Fruit fly (Drosophila melanogaster) whole organism, embryonic: ENCODE results near the gene CG6409.

Experiments
- CG10321 ChIP-seq: fragments of 200-800 bp; sonication (Bioruptor generic); IDR thresholded peaks from 2 replicates; pipeline ENCODE4 v1.3.6; 2022; ENCODE audit warnings: missing biosample characterization, missing genetic modification characterization
- CG11504 ChIP-seq: fragments of 200-800 bp; sonication (Bioruptor generic); optimal IDR thresholded peaks from 3 replicates; lab custom pipeline; 2019; ENCODE audit warnings: missing biosample characterization, mild to moderate bottlenecking, missing genetic modification characterization, moderate library complexity
- CG12071 ChIP-seq: fragments of 200-800 bp; sonication (Bioruptor generic); optimal IDR thresholded peaks from 3 replicates; lab custom pipeline; 2018; ENCODE audit warnings: missing biosample characterization, mild to moderate bottlenecking, missing genetic modification characterization
- CG12236 ChIP-seq: fragments of 200-800 bp; sonication (Bioruptor generic); optimal IDR thresholded peaks from 2 replicates; lab custom pipeline; 2016; ENCODE audit warnings: missing biosample characterization, missing genetic modification characterization
- CG1233 ChIP-seq: fragments of 200-800 bp; sonication (Bioruptor generic); optimal IDR thresholded peaks from 4 replicates; lab custom pipeline; 2018; ENCODE audit warnings: missing biosample characterization, mild to moderate bottlenecking, missing genetic modification characterization
- CG12942 ChIP-seq: fragments of 200-800 bp; sonication (Bioruptor generic); optimal IDR thresholded peaks from 3 replicates; lab custom pipeline; 2016; ENCODE audit warnings: missing biosample characterization, missing genetic modification characterization
- CG13775 ChIP-seq: fragments of 200-800 bp; sonication (Bioruptor generic); optimal IDR thresholded peaks from 3 replicates; lab custom pipeline; 2017; ENCODE audit warnings: missing biosample characterization, mild to moderate bottlenecking, missing genetic modification characterization
- CG14710 ChIP-seq: fragments of 200-800 bp; sonication (Bioruptor generic); optimal IDR thresholded peaks from 3 replicates; lab custom pipeline; 2019; ENCODE audit warnings: missing biosample characterization, mild to moderate bottlenecking, missing genetic modification characterization, moderate library complexity
- CG1529 ChIP-seq: fragments of 200-800 bp; sonication (Bioruptor generic); optimal IDR thresholded peaks from 3 replicates; lab custom pipeline; 2018; ENCODE audit warnings: missing biosample characterization, missing genetic modification characterization
- CG1602 ChIP-seq: fragments of 200-800 bp; sonication (Bioruptor generic); optimal IDR thresholded peaks from 3 replicates; lab custom pipeline; 2016; ENCODE audit warnings: missing biosample characterization, missing genetic modification characterization
- CG17186 ChIP-seq: fragments of 200-800 bp; sonication (Bioruptor generic); optimal IDR thresholded peaks from 3 replicates; lab custom pipeline; 2017; ENCODE audit warnings: missing biosample characterization, missing genetic modification reagents, missing genetic modification characterization
- CG17385 ChIP-seq: fragments of 200-800 bp; sonication (Bioruptor generic); optimal IDR thresholded peaks from 3 replicates; lab custom pipeline; 2018; ENCODE audit warnings: missing biosample characterization, mild to moderate bottlenecking, missing genetic modification characterization
- CG17568 ChIP-seq: fragments of 200-800 bp; sonication (Bioruptor generic); optimal IDR thresholded peaks from 2 replicates; lab custom pipeline; 2018; ENCODE audit warnings: missing biosample characterization, mild to moderate bottlenecking, missing genetic modification characterization, moderate library complexity
- CG2202 ChIP-seq: fragments of 200-800 bp; sonication (Bioruptor generic); optimal IDR thresholded peaks from 2 replicates; lab custom pipeline; 2018; ENCODE audit warnings: missing biosample characterization, mild to moderate bottlenecking, missing genetic modification characterization
- CG3407 ChIP-seq: fragments of 200-800 bp; sonication (Bioruptor generic); optimal IDR thresholded peaks from 2 replicates; lab custom pipeline; 2018; ENCODE audit warnings: missing biosample characterization, mild to moderate bottlenecking, missing genetic modification characterization
- CG34376 ChIP-seq: fragments of 200-800 bp; sonication (Bioruptor generic); optimal IDR thresholded peaks from 2 replicates; lab custom pipeline; 2018; ENCODE audit warnings: missing biosample characterization, mild to moderate bottlenecking, missing genetic modification characterization
- CG4282 ChIP-seq: fragments of 200-800 bp; sonication (Bioruptor generic); optimal IDR thresholded peaks from 2 replicates; lab custom pipeline; 2016; ENCODE audit warnings: missing biosample characterization, missing genetic modification characterization
- CG4617 ChIP-seq: fragments of 200-800 bp; sonication (Bioruptor generic); optimal IDR thresholded peaks from 3 replicates; lab custom pipeline; 2016; ENCODE audit warnings: missing biosample characterization, missing genetic modification characterization, borderline replicate concordance
- CG8290 ChIP-seq, 3 experiments: fragments of 200-800 bp; sonication (Bioruptor generic); optimal IDR thresholded peaks; 2 replicates each; lab custom pipeline; 2016 to 2019; ENCODE audit warnings: missing biosample characterization in 3 of 3, missing genetic modification characterization in 3 of 3, mild to moderate bottlenecking in 2 of 3, moderate library complexity in 1 of 3
- CG9727 ChIP-seq: fragments of 200-800 bp; sonication (Bioruptor generic); optimal IDR thresholded peaks from 3 replicates; lab custom pipeline; 2017; ENCODE audit warnings: missing biosample characterization, mild to moderate bottlenecking, missing genetic modification characterization
- Dad ChIP-seq: fragments of 200-800 bp; sonication (Bioruptor generic); optimal IDR thresholded peaks from 3 replicates; lab custom pipeline; 2016; ENCODE audit warnings: missing biosample characterization, missing genetic modification characterization
- HHEX ChIP-seq: fragments of 200-800 bp; sonication (Bioruptor generic); optimal IDR thresholded peaks from 3 replicates; lab custom pipeline; 2017; ENCODE audit warnings: missing biosample characterization, mild to moderate bottlenecking, missing genetic modification characterization, missing genetic modification reagents
- Jarid2 ChIP-seq: fragments of 200-800 bp; sonication (Bioruptor generic); optimal IDR thresholded peaks from 3 replicates; lab custom pipeline; 2017; ENCODE audit warnings: mild to moderate bottlenecking, missing biosample characterization, missing genetic modification reagents, missing genetic modification characterization
- Kr ChIP-seq: fragments of 200-800 bp; sonication (Bioruptor generic); optimal IDR thresholded peaks from 2 replicates; lab custom pipeline; 2017; ENCODE audit warnings: missing biosample characterization, mild to moderate bottlenecking, missing genetic modification characterization
- Lhr ChIP-seq: fragments of 200-800 bp; sonication (Bioruptor generic); optimal IDR thresholded peaks from 3 replicates; lab custom pipeline; 2017; ENCODE audit warnings: mild to moderate bottlenecking, missing biosample characterization, missing genetic modification reagents, missing genetic modification characterization
- Ssrp ChIP-seq: fragments of 200-800 bp; sonication (Bioruptor generic); optimal IDR thresholded peaks from 2 replicates; lab custom pipeline; 2018; ENCODE audit warnings: missing biosample characterization, mild to moderate bottlenecking, missing genetic modification characterization, moderate library complexity
- bab2 ChIP-seq: fragments of 200-800 bp; sonication (Bioruptor generic); optimal IDR thresholded peaks from 2 replicates; lab custom pipeline; 2016; ENCODE audit warnings: missing biosample characterization, missing genetic modification characterization
- chm ChIP-seq: fragments of 200-800 bp; sonication (Bioruptor generic); IDR thresholded peaks from 2 replicates; pipeline ENCODE4 v1.3.6; 2022; ENCODE audit warnings: missing biosample characterization, missing genetic modification characterization
- fd64A ChIP-seq: fragments of 200-800 bp; sonication (Bioruptor generic); optimal IDR thresholded peaks from 3 replicates; lab custom pipeline; 2018; ENCODE audit warnings: missing biosample characterization, mild to moderate bottlenecking, missing genetic modification characterization
- gem ChIP-seq: fragments of 200-800 bp; sonication (Bioruptor generic); optimal IDR thresholded peaks from 2 replicates; lab custom pipeline; 2019; ENCODE audit warnings: missing biosample characterization, mild to moderate bottlenecking, missing genetic modification characterization, moderate library complexity
- grn ChIP-seq: fragments of 200-800 bp; sonication (Bioruptor generic); optimal IDR thresholded peaks from 3 replicates; lab custom pipeline; 2017; ENCODE audit warnings: missing biosample characterization, missing genetic modification characterization
- insv ChIP-seq, 2 experiments: fragments of 200-800 bp; sonication (Bioruptor generic); optimal IDR thresholded peaks; 3 replicates each; lab custom pipeline; 2016 to 2018; ENCODE audit warnings: missing biosample characterization in 2 of 2, missing genetic modification characterization in 2 of 2
- kni ChIP-seq: fragments of 200-800 bp; sonication (Bioruptor generic); optimal IDR thresholded peaks from 3 replicates; lab custom pipeline; 2017; ENCODE audit warnings: mild to moderate bottlenecking, missing biosample characterization, missing genetic modification reagents, missing genetic modification characterization
- lola ChIP-seq, 3 experiments: fragments of >200 bp in 2 of 3; fragments of 200-800 bp in 1 of 3; sonication (Bioruptor generic) in 1 of 3; optimal IDR thresholded peaks; 2 replicates each; lab custom pipeline; 2017 to 2019; ENCODE audit warnings: missing biosample characterization in 3 of 3, missing genetic modification characterization in 3 of 3, mild to moderate bottlenecking in 1 of 3, moderate library complexity in 1 of 3
- nerfin-1 ChIP-seq: fragments of 200-800 bp; sonication (Bioruptor generic); optimal IDR thresholded peaks from 3 replicates; lab custom pipeline; 2019; ENCODE audit warnings: missing biosample characterization, mild to moderate bottlenecking, missing genetic modification characterization, moderate library complexity
- nmo ChIP-seq: fragments of 200-800 bp; sonication (Bioruptor generic); optimal IDR thresholded peaks from 2 replicates; lab custom pipeline; 2018; ENCODE audit warnings: missing biosample characterization, mild to moderate bottlenecking, missing genetic modification characterization, moderate library complexity
- org-1 ChIP-seq: fragments of 200-800 bp; sonication (Bioruptor generic); optimal IDR thresholded peaks from 2 replicates; lab custom pipeline; 2017; ENCODE audit warnings: missing biosample characterization, missing genetic modification characterization
- sens-2 ChIP-seq: fragments of 200-800 bp; sonication (Bioruptor generic); IDR thresholded peaks from 2 replicates; pipeline ENCODE4 v1.3.6; 2022; ENCODE audit warnings: missing biosample characterization, missing genetic modification characterization
- sna ChIP-seq: fragments of 200-800 bp; sonication (Bioruptor generic); IDR thresholded peaks from 2 replicates; pipeline ENCODE4 v1.3.6; 2022; ENCODE audit warnings: missing biosample characterization, missing genetic modification characterization; ENCODE audit not compliant: partially characterized antibody
- sob ChIP-seq: fragments of 200-800 bp; sonication (Bioruptor generic); IDR thresholded peaks from 2 replicates; pipeline ENCODE4 v1.3.6; 2022; ENCODE audit warnings: missing biosample characterization, missing genetic modification characterization
- stwl ChIP-seq: fragments of 200-800 bp; sonication (Bioruptor generic); optimal IDR thresholded peaks from 3 replicates; lab custom pipeline; 2018; ENCODE audit warnings: missing biosample characterization, mild to moderate bottlenecking, missing genetic modification characterization, moderate library complexity
- twi ChIP-seq: fragments of 200-800 bp; optimal IDR thresholded peaks from 2 replicates; lab custom pipeline; 2019; ENCODE audit warnings: missing biosample characterization, mild to moderate bottlenecking, missing genetic modification characterization, moderate library complexity

Gene CG6409

DNA sequence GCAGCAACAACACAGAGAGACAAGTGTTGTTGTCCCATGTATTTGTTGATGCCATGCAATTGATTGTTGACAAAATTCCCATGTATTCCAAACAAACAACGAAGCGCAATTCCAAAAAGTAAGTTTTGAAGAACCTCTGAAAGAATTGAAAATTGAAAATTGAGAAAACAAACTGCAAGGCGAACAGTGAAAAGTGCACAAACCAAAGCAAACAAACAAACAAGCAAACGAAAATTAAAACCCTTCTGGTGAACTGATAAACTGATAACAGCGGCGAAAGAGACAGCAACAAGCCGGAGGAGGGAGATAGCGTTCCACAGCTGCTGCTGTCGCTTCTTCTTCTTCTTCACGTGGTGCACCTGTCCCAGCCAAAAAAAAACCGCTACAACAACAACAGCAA, 23.6 kb downstream of the CG6409 start (continued):
- TF ChIP-seq CG8290 (GFP tag; optimal IDR thresholded peaks at IDR 0.05; lab: Kevin White, UChicago) (peak; percentile 3), CG8290 (tag; optimal IDR thresholded peaks at IDR 0.05; lab: Kevin White, UChicago) (no peak), CG1529 (peak; percentile 48), CG14710 (tag; lab: Kevin White, UChicago) (peak; percentile 35), CG1602 (GFP tag; lab: Kevin White, UChicago) (peak; percentile 15), bab2 (peak; percentile 43), gem (peak; percentile 24), org-1 (GFP tag; lab: Kevin White, UChicago) (no peak), twi (tag; lab: Kevin White, UChicago) (peak; percentile 2), sens-2 (GFP tag; lab: Robert Waterston, UW) (no peak), Kr (GFP tag; lab: Kevin White, UChicago) (peak; percentile 90), CG10321 (peak; percentile 24; the same call in 1 of the 2 replicates), CG17186 (peak; percentile 21), Jarid2 (GFP tag; lab: Kevin White, UChicago) (peak; percentile 54), CG13775 (GFP tag; lab: Kevin White, UChicago) (no peak), CG12071 (no peak), lola (GFP tag; optimal IDR thresholded peaks at IDR 0.05; lab: Kevin White, UChicago) (peak in 1 of 3 experiments; percentile 38), nmo (no peak), sna (GFP tag; lab: Robert Waterston, UW) (no peak), CG9727 (GFP tag; lab: Kevin White, UChicago) (peak; percentile 38), stwl (peak; percentile 9), CG4617 (GFP tag; lab: Kevin White, UChicago) (no peak), kni (GFP tag; lab: Kevin White, UChicago) (peak; percentile 48), CG12236 (GFP tag; lab: Kevin White, UChicago) (peak; percentile 57), fd64A (GFP tag; lab: Kevin White, UChicago) (peak; percentile 31), nerfin-1 (peak; percentile 48), HHEX (GFP tag; lab: Kevin White, UChicago) (peak; percentile 15), CG1233 (GFP tag; lab: Kevin White, UChicago) (peak; percentile 36), sob (GFP tag; lab: Robert Waterston, UW) (no peak), Dad (GFP tag; lab: Kevin White, UChicago) (peak; percentile 31), CG11504 (tag; lab: Kevin White, UChicago) (peak; percentile 5), CG2202 (peak; percentile 31), grn (peak; percentile 39), CG17568 (peak; percentile 45), CG3407 (peak; percentile 32), Ssrp (peak; percentile 5), Lhr (GFP tag; lab: Kevin White, UChicago) (no peak), CG17385 (GFP tag; lab: Kevin White, UChicago) (peak; percentile 83), insv (GFP tag; optimal IDR thresholded peaks at IDR 0.05; lab: Kevin White, UChicago) (no peak), CG34376 (no peak), chm (GFP tag; lab: Robert Waterston, UW) (peak; percentile 74), CG12942 (no peak), CG4282 (GFP tag; lab: Kevin White, UChicago) (no peak)
